Fruit fly (Drosophila melanogaster): ENCODE results near the gene nab.

The nab gene

dm6 chr3L:4108072-4108843, 52.5 kb downstream of the nab start, which contains the start of gene Ack (continued):
- TF ChIP-seq sc (optimal IDR thresholded peaks at IDR 0.05), result no peak
- TF ChIP-seq sc (GFP tag; optimal IDR thresholded peaks at IDR 0.05), result no peak
- no peak for TF ChIP-seq Hmx (GFP tag; optimal IDR thresholded peaks at IDR 0.05)
- TF ChIP-seq Atf3 (GFP tag; optimal IDR thresholded peaks at IDR 0.05), result no peak
- TF ChIP-seq CG2129 (GFP tag; IDR thresholded peaks at IDR 0.05; ENCODE audit: partially characterized antibody), result peak; percentile 79
- TF ChIP-seq Blimp-1 (GFP tag; optimal IDR thresholded peaks at IDR 0.05), result no peak
- TF ChIP-seq ase (GFP tag; IDR thresholded peaks at IDR 0.05), result no peak
- TF ChIP-seq Awh (GFP tag; IDR thresholded peaks at IDR 0.05), result peak; percentile 55; the same call in 1 of the 2 replicates
- no peak for TF ChIP-seq MTF-1 (GFP tag; optimal IDR thresholded peaks at IDR 0.05; ENCODE audit: borderline replicate concordance)
- TF ChIP-seq Chrac-16 (GFP tag; optimal IDR thresholded peaks at IDR 0.05), result no peak
- no peak for TF ChIP-seq hkb (optimal IDR thresholded peaks at IDR 0.05)
- TF ChIP-seq hkb (GFP tag; IDR thresholded peaks at IDR 0.05), result no peak; the same call in 1 of the 2 replicates
- TF ChIP-seq CG4282 (GFP tag; optimal IDR thresholded peaks at IDR 0.05), result no peak
- no peak for TF ChIP-seq CG9437 (GFP tag; optimal IDR thresholded peaks at IDR 0.05)
- peak; percentile 87 for TF ChIP-seq Bgb (GFP tag; IDR thresholded peaks at IDR 0.05; ENCODE audit: partially characterized antibody)
- TF ChIP-seq salm (tag; optimal IDR thresholded peaks at IDR 0.05), result no peak
- TF ChIP-seq CG5180 (GFP tag; optimal IDR thresholded peaks at IDR 0.05), result no peak
- no peak for TF ChIP-seq Eip74EF (GFP tag; optimal IDR thresholded peaks at IDR 0.05)
- TF ChIP-seq vvl (GFP tag; IDR thresholded peaks at IDR 0.05), result no peak
- no peak for TF ChIP-seq CG17568 (GFP tag; optimal IDR thresholded peaks at IDR 0.05)
- TF ChIP-seq ATbp (GFP tag; optimal IDR thresholded peaks at IDR 0.05), result no peak
- TF ChIP-seq Dref (GFP tag; IDR thresholded peaks at IDR 0.05), result peak; percentile 78
- no peak for TF ChIP-seq h (optimal IDR thresholded peaks at IDR 0.05)
- no peak for TF ChIP-seq ssp (GFP tag; IDR thresholded peaks at IDR 0.05)
- TF ChIP-seq bab2 (GFP tag; optimal IDR thresholded peaks at IDR 0.05), result no peak
- no peak for TF ChIP-seq HmgD (GFP tag; optimal IDR thresholded peaks at IDR 0.05)
- no peak for TF ChIP-seq croc (GFP tag; conservative IDR thresholded peaks at IDR 0.05)
- peak; percentile 23; the same call in 1 of the 2 replicates for TF ChIP-seq CG9932 (GFP tag; IDR thresholded peaks at IDR 0.05)
- TF ChIP-seq CG12659 (GFP tag; optimal IDR thresholded peaks at IDR 0.05), result peak; percentile 18
- no peak for TF ChIP-seq Mrtf (GFP tag; IDR thresholded peaks at IDR 0.05)
- no peak for TF ChIP-seq CG31224 (GFP tag; IDR thresholded peaks at IDR 0.05)
- TF ChIP-seq ara (GFP tag; IDR thresholded peaks at IDR 0.05), result 0 out of 2 replicates have a peak, but pooled peaks have one; percentile 14
- peak; percentile 18 for TF ChIP-seq mirr (GFP tag; optimal IDR thresholded peaks at IDR 0.05)
- no peak for TF ChIP-seq CG13624 (GFP tag; optimal IDR thresholded peaks at IDR 0.05)
- TF ChIP-seq CG17361 (GFP tag; IDR thresholded peaks at IDR 0.05), result no peak
- no peak for TF ChIP-seq onecut (GFP tag; IDR thresholded peaks at IDR 0.05)
- TF ChIP-seq hb (GFP tag; IDR thresholded peaks at IDR 0.05; ENCODE audit: partially characterized antibody), result peak; percentile 39; the same call in 1 of the 3 replicates
- TF ChIP-seq Dad (GFP tag; optimal IDR thresholded peaks at IDR 0.05), result no peak
- no peak for TF ChIP-seq CG9817 (tag; optimal IDR thresholded peaks at IDR 0.05)
- TF ChIP-seq crp (GFP tag; optimal IDR thresholded peaks at IDR 0.05), result peak; percentile 10 to 89
- TF ChIP-seq CG11723 (GFP tag; optimal IDR thresholded peaks at IDR 0.05), result no peak
- no peak for TF ChIP-seq CG13424 (tag; optimal IDR thresholded peaks at IDR 0.05)
- TF ChIP-seq Nf-YB (GFP tag; optimal IDR thresholded peaks at IDR 0.05), result peak; percentile 0
- no peak for TF ChIP-seq schlank (tag; optimal IDR thresholded peaks at IDR 0.05)
- TF ChIP-seq Meics (GFP tag; optimal IDR thresholded peaks at IDR 0.05), result no peak
- peak; percentile 50; the same call in 1 of the 2 replicates for TF ChIP-seq MBD-R2 (GFP tag; IDR thresholded peaks at IDR 0.05)
- TF ChIP-seq CG2116 (GFP tag; optimal IDR thresholded peaks at IDR 0.05), result peak; percentile 53
- peak; percentile 45 for TF ChIP-seq odd (GFP tag; optimal IDR thresholded peaks at IDR 0.05)
- TF ChIP-seq CG18764 (GFP tag; optimal IDR thresholded peaks at IDR 0.05), result no peak
- TF ChIP-seq CG7963 (GFP tag; IDR thresholded peaks at IDR 0.05; ENCODE audit: partially characterized antibody), result peak; percentile 58

All from whole organism, embryonic.